Worm (Caenorhabditis elegans): ENCODE results near the gene mps-4.
A peak's percentile ranks its signal among the peaks of the same experiment; 100 is the strongest.

Gene mps-4

DNA sequence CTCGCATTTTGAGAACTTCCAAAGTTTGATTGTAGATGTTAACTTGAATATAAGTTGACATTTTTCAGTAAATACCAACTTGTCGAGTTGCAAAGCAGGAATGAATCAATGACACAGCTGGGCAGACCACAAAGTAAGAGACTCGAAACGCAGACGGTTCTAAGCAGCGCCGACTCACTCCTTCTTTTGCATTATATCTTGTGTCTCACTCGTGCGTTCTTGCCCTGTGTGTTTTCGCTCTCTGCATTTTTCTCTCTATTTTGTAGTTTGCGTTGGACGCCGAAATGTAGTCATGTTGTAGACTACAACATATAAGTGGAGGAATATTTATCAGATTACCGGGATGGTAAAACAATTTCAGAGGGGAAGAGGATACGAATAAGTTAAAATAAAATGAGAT is 28.8 kb downstream of the mps-4 start, which contains the start of gene C02F5.12 (continued):
- no peak for TF ChIP-seq mes-4 (tag; optimal IDR thresholded peaks at IDR 0.05)
- no peak for TF ChIP-seq cebp-2 (GFP tag; IDR thresholded peaks at IDR 0.05)
- no peak for TF ChIP-seq K11D2.4 (GFP tag; IDR thresholded peaks at IDR 0.05)
- TF ChIP-seq B0019.2 (GFP tag; conservative IDR thresholded peaks at IDR 0.05), result no peak
- TF ChIP-seq F57C9.4 (tag; optimal IDR thresholded peaks at IDR 0.05), result no peak
- no peak for TF ChIP-seq efl-1 (GFP tag; optimal IDR thresholded peaks at IDR 0.05)
- no peak for TF ChIP-seq hmg-20 (GFP tag; IDR thresholded peaks at IDR 0.05)
- TF ChIP-seq lin-40 (tag; optimal IDR thresholded peaks at IDR 0.05), result no peak
- no peak for TF ChIP-seq sdz-38 (tag; optimal IDR thresholded peaks at IDR 0.05)
- TF ChIP-seq bed-2 (GFP tag; IDR thresholded peaks at IDR 0.05), result no peak
- TF ChIP-seq F52B5.7 (tag; optimal IDR thresholded peaks at IDR 0.05), result no peak
- no peak for TF ChIP-seq mel-28 (tag; optimal IDR thresholded peaks at IDR 0.05; ENCODE audit: borderline replicate concordance)
- TF ChIP-seq dox-1 (GFP tag; IDR thresholded peaks at IDR 0.05), result no peak
- TF ChIP-seq dpl-1 (GFP tag; optimal IDR thresholded peaks at IDR 0.05), result no peak
- TF ChIP-seq sptf-2 (GFP tag; optimal IDR thresholded peaks at IDR 0.05), result no peak
- TF ChIP-seq snpc-1.1 (tag; optimal IDR thresholded peaks at IDR 0.05; ENCODE audit: insufficient read depth), result no peak
- no peak for TF ChIP-seq fkh-3 (tag; optimal IDR thresholded peaks at IDR 0.05)
- TF ChIP-seq mcd-1 (GFP tag; IDR thresholded peaks at IDR 0.05), result peak; percentile 28; the same call in 1 of the 2 replicates
- TF ChIP-seq lin-54 (GFP tag; optimal IDR thresholded peaks at IDR 0.05), result peak; percentile 61
- peak; percentile 49; the same call in 1 of the 2 replicates for TF ChIP-seq madf-6 (GFP tag; IDR thresholded peaks at IDR 0.05)
- no peak for TF ChIP-seq lsl-1 (GFP tag; optimal IDR thresholded peaks at IDR 0.05)
- no peak for TF ChIP-seq Y79H2A.3 (GFP tag; conservative IDR thresholded peaks at IDR 0.05)
- TF ChIP-seq madf-8 (GFP tag; conservative IDR thresholded peaks at IDR 0.05), result no peak
- TF ChIP-seq tbp1 (GFP tag; optimal IDR thresholded peaks at IDR 0.05), result peak; percentile 25

DNA sequence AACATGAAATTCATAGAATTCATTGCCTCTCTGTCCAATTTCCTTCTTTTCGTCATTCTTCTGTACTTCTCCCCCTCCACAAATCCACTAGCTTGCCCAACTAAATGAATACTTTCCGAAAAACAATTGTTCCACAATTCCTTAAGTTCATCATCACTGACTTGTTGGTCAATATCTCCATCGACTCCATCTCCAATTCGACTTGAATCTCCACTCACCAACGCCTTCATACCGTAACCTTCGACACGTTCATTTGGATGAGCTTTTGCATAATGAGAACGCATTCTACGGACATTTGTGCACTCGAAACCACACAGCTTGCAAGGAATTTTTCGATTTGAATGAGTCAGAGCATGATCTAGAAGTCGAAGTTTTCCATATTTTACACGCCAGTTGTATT is 30.6 kb downstream of the mps-4 start:
- TF ChIP-seq hlh-26 (GFP tag; conservative IDR thresholded peaks at IDR 0.05), result no peak
- no peak for TF ChIP-seq K11D2.4 (GFP tag; IDR thresholded peaks at IDR 0.05)
- TF ChIP-seq ztf-28 (GFP tag; IDR thresholded peaks at IDR 0.05), result no peak
- TF ChIP-seq ceh-100 (GFP tag; IDR thresholded peaks at IDR 0.05), result no peak
- TF ChIP-seq Y53G8AR.9 (GFP tag; conservative IDR thresholded peaks at IDR 0.05), result no peak

DNA sequence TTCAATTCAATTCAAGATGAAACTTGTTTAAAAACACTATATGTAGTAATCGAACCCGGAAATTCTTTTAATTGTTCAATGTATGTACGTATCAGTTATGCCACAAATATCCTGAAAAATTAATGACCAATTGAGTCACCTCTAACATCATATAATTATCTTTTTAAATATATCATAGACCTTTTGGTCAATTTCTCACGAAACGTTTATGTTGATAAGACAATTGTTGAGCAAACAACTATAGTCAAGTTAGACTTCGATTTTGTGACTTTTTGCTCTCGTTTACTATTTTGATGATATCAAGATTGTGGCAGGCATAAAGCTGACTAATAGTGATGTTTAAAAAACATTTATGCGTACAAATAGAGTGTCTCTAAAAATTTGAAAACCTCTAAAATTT is 31.3 kb downstream of the mps-4 start:
- TF ChIP-seq nhr-80 (tag; optimal IDR thresholded peaks at IDR 0.05) (peak; percentile 28), snpc-1.1 (tag; optimal IDR thresholded peaks at IDR 0.05; ENCODE audit: insufficient read depth) (no peak)

DNA sequence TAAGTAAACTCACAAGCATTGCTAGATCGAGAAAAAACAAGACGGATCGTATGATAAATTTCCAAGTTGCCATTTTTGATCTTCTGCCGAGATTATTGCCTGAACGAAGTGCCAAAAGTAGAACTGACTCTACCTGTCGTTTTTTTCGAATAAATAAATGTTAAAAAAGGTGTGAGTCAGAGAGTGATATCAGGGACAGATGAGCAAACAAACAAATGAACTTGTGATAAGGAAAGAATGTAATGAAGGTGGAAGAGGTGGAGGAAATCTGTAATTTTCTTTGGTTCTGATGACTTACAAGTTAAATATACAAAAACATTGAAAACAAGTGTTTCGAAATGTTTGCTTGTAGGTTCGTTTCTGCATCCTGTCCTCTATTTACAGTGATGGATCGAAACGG is 32.3 kb downstream of the mps-4 start, which contains the start of gene tsp-1:
Gene tsp-1, minus strand, starts transcription at position 99 of the 400 bp plus-strand sequence.
- TF ChIP-seq ceh-79 (tag; optimal IDR thresholded peaks at IDR 0.05) (no peak), pha-4 (tag; optimal IDR thresholded peaks at IDR 0.05) (no peak), ZK185.1 (tag; optimal IDR thresholded peaks at IDR 0.05; ENCODE audit: poor library complexity, severe bottlenecking) (no peak), C17E4.6 (GFP tag; IDR thresholded peaks at IDR 0.05) (no peak), atf-7 (tag; optimal IDR thresholded peaks at IDR 0.05) (no peak), rcor-1 (GFP tag; IDR thresholded peaks at IDR 0.05) (no peak)
